Fruit fly (Drosophila melanogaster): ENCODE data around the gene CG14419.

DNA sequence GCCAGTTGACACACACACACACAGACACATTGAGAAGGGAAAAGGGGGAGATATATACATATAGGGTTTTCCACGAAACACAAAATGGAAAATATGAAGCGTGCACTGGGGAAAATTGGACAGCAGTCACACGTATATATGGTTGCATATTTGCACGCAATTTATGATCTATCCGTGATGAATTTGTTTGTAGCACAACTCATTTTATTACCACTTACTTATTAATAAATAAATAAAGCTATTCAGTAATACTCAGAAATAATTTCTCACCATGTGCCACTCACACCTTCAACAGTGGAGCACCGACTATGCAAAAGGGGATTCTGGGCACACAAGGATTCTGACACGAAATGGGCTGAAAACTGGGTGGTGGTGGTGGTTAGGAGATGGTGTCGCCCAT, 28.4 kb upstream of the CG14419 start:
- TF ChIP-seq CG33017 (tag; optimal IDR thresholded peaks at IDR 0.05), result no peak
- TF ChIP-seq Clk (GFP tag; optimal IDR thresholded peaks at IDR 0.05), result no peak
- TF ChIP-seq CG14711 (tag; optimal IDR thresholded peaks at IDR 0.05), result no peak
- no peak for TF ChIP-seq cic (GFP tag; optimal IDR thresholded peaks at IDR 0.05)
- TF ChIP-seq pad (GFP tag; optimal IDR thresholded peaks at IDR 0.05), result no peak
- no peak for TF ChIP-seq Hr96 (GFP tag; optimal IDR thresholded peaks at IDR 0.05)
- TF ChIP-seq CG12768 (GFP tag; optimal IDR thresholded peaks at IDR 0.05), result no peak
- no peak for TF ChIP-seq bab1 (GFP tag; optimal IDR thresholded peaks at IDR 0.05)
